Worm (Caenorhabditis elegans) whole organism, L1 larva: ENCODE data around the gene fig-1.

Experiments
- C34B4.2 ChIP-seq: sonication (generic microtip); optimal IDR thresholded peaks from 2 replicates; lab custom pipeline; 2017; ENCODE audit warnings: mild to moderate bottlenecking, missing genetic modification characterization, missing compliant biosample characterization
- F16B12.6 ChIP-seq: fragments of 150-350 bp; optimal IDR thresholded peaks from 2 replicates; lab custom pipeline; 2014; ENCODE audit warnings: missing biosample characterization, missing genetic modification characterization
- aha-1 ChIP-seq: fragments of 150-350 bp; optimal IDR thresholded peaks from 2 replicates; lab custom pipeline; 2014; ENCODE audit warnings: missing biosample characterization, missing genetic modification characterization
- alr-1 ChIP-seq: fragments of 200-800 bp; sonication (Bioruptor generic); optimal IDR thresholded peaks from 2 replicates; lab custom pipeline; 2018; ENCODE audit warnings: borderline replicate concordance, mild to moderate bottlenecking, missing genetic modification characterization, missing compliant biosample characterization
- ama-1 ChIP-seq: fragments of 150-350 bp; optimal IDR thresholded peaks from 2 replicates; lab custom pipeline; 2014
- ceh-63 ChIP-seq: fragments of 200-800 bp; sonication (Bioruptor generic); optimal IDR thresholded peaks from 2 replicates; lab custom pipeline; 2018; ENCODE audit warnings: mild to moderate bottlenecking, missing genetic modification characterization, missing compliant biosample characterization
- ceh-8 ChIP-seq: fragments of 200-800 bp; sonication (Bioruptor generic); optimal IDR thresholded peaks from 2 replicates; lab custom pipeline; 2018; ENCODE audit warnings: mild to moderate bottlenecking, missing genetic modification characterization, moderate library complexity, missing compliant biosample characterization
- ceh-88 ChIP-seq: fragments of 200-800 bp; sonication (Bioruptor generic); IDR thresholded peaks from 2 replicates; pipeline ENCODE4 v1.3.6; 2022; ENCODE audit warnings: missing genetic modification characterization, missing compliant biosample characterization
- ceh-90 ChIP-seq: sonication (generic microtip); optimal IDR thresholded peaks from 2 replicates; lab custom pipeline; 2016; ENCODE audit warnings: missing genetic modification characterization, missing compliant biosample characterization
- dpl-1 ChIP-seq, 3 experiments: fragments of 150-350 bp in 2 of 3; sonication (generic microtip) in 1 of 3; optimal IDR thresholded peaks; 2 replicates each; lab custom pipeline; 2014 to 2017; ENCODE audit warnings: missing biosample characterization in 3 of 3, missing genetic modification characterization in 3 of 3, missing genetic modification reagents in 3 of 3
- dsc-1 ChIP-seq: sonication (generic microtip); optimal IDR thresholded peaks from 2 replicates; lab custom pipeline; 2016; ENCODE audit warnings: mild to moderate bottlenecking, missing genetic modification characterization, missing compliant biosample characterization
- efl-1 ChIP-seq, 4 experiments: fragments of 150-350 bp; optimal IDR thresholded peaks in 3 of 4; peaks in 1 of 4; 1 replicate in 1 of 4; 2 replicates in 3 of 4; lab custom pipeline; 2014; ENCODE audit warnings: missing biosample characterization in 2 of 4, missing genetic modification characterization in 2 of 4, missing genetic modification reagents in 2 of 4
- efl-3 ChIP-seq: fragments of 200-800 bp; sonication (Bioruptor generic); optimal IDR thresholded peaks from 2 replicates; lab custom pipeline; 2018; ENCODE audit warnings: mild to moderate bottlenecking, missing genetic modification characterization, missing compliant biosample characterization
- egl-13 ChIP-seq: sonication (generic microtip); optimal IDR thresholded peaks from 2 replicates; lab custom pipeline; 2016; ENCODE audit warnings: missing genotype, missing genetic modification reagents, missing genetic modification characterization, missing compliant biosample characterization
- egl-27 ChIP-seq, 2 experiments: fragments of 150-350 bp in 1 of 2; sonication (generic microtip); optimal IDR thresholded peaks; 3 replicates each; lab custom pipeline; 2017 to 2018; ENCODE audit warnings: missing biosample characterization in 2 of 2, missing genetic modification characterization in 2 of 2, missing genetic modification reagents in 2 of 2
- elt-2 ChIP-seq: sonication (generic microtip); optimal IDR thresholded peaks from 2 replicates; lab custom pipeline; 2016; ENCODE audit warnings: missing genetic modification characterization, mild to moderate bottlenecking, inconsistent platforms, missing compliant biosample characterization, missing genetic modification reagents
- fkh-4 ChIP-seq: sonication (generic microtip); optimal IDR thresholded peaks from 2 replicates; lab custom pipeline; 2016; ENCODE audit warnings: missing compliant biosample characterization, missing genetic modification characterization, borderline replicate concordance
- lin-39 ChIP-seq: fragments of 150-350 bp; optimal IDR thresholded peaks from 2 replicates; lab custom pipeline; 2014; ENCODE audit warnings: missing biosample characterization, missing genetic modification reagents, missing genetic modification characterization
- lsy-2 ChIP-seq, 2 experiments: fragments of 150-350 bp; optimal IDR thresholded peaks; 2 replicates each; lab custom pipeline; 2014; ENCODE audit warnings: missing biosample characterization in 2 of 2, missing genetic modification characterization in 2 of 2
- mdl-1 ChIP-seq, 2 experiments: fragments of 150-350 bp; optimal IDR thresholded peaks; 2 replicates each; lab custom pipeline; 2014 to 2017; ENCODE audit warnings: missing biosample characterization in 2 of 2, missing genetic modification characterization in 2 of 2, inconsistent platforms in 1 of 2
- nhr-12 ChIP-seq: sonication (generic microtip); optimal IDR thresholded peaks from 2 replicates; lab custom pipeline; 2017; ENCODE audit warnings: missing biosample characterization, missing genetic modification characterization
- nhr-19 ChIP-seq: fragments of 200-800 bp; sonication (Bioruptor generic); conservative IDR thresholded peaks from 2 replicates; pipeline ENCODE4 v1.3.6; 2022; ENCODE audit warnings: missing genetic modification characterization, missing compliant biosample characterization
- nhr-47 ChIP-seq: sonication (generic microtip); optimal IDR thresholded peaks from 2 replicates; lab custom pipeline; 2016; ENCODE audit warnings: mild to moderate bottlenecking, missing genetic modification characterization, moderate library complexity, missing compliant biosample characterization
- nhr-84 ChIP-seq: sonication (generic microtip); optimal IDR thresholded peaks from 2 replicates; lab custom pipeline; 2017; ENCODE audit warnings: missing biosample characterization, missing genetic modification characterization
- rnt-1 ChIP-seq: sonication (generic microtip); optimal IDR thresholded peaks from 2 replicates; lab custom pipeline; 2016; ENCODE audit warnings: mild to moderate bottlenecking, missing genetic modification characterization, moderate library complexity, missing compliant biosample characterization
- skn-1 ChIP-seq: fragments of 150-350 bp; optimal IDR thresholded peaks from 2 replicates; lab custom pipeline; 2014; ENCODE audit warnings: missing biosample characterization, missing genetic modification characterization
- snu-23 ChIP-seq: sonication (generic microtip); optimal IDR thresholded peaks from 2 replicates; lab custom pipeline; 2016; ENCODE audit warnings: missing genetic modification characterization, missing compliant biosample characterization
- tbx-2 ChIP-seq: sonication (generic microtip); optimal IDR thresholded peaks from 2 replicates; lab custom pipeline; 2016; ENCODE audit warnings: missing genetic modification characterization, missing compliant biosample characterization
- unc-130 ChIP-seq: fragments of 150-350 bp; optimal IDR thresholded peaks from 2 replicates; lab custom pipeline; 2017; ENCODE audit warnings: missing biosample characterization, missing genetic modification characterization, inconsistent platforms
- vab-15 ChIP-seq: sonication (generic microtip); optimal IDR thresholded peaks from 2 replicates; lab custom pipeline; 2017; ENCODE audit warnings: missing genotype, mild to moderate bottlenecking, missing genetic modification characterization, missing compliant biosample characterization
- zag-1 ChIP-seq: fragments of 150-350 bp; optimal IDR thresholded peaks from 2 replicates; lab custom pipeline; 2014; ENCODE audit warnings: missing biosample characterization, missing genetic modification characterization

The fig-1 gene

ce11 chrV:10958322-10958900 is 22.6 kb downstream of the fig-1 start, which contains the start of gene pigt-1 (continued):
- TF ChIP-seq efl-3 (GFP tag; lab: Kevin White, UChicago) (no peak), efl-1 (optimal IDR thresholded peaks at IDR 0.05; lab: Kevin White, UChicago) (no peak), efl-1 (GFP tag; optimal IDR thresholded peaks at IDR 0.05 in 1 of 2; lab: Kevin White, UChicago) (peak in 1 of 2 experiments; percentile 89), dpl-1 (GFP tag; optimal IDR thresholded peaks at IDR 0.05; lab: Kevin White, UChicago) (no peak), alr-1 (tag; lab: Kevin White, UChicago) (no peak), mdl-1 (tag; optimal IDR thresholded peaks at IDR 0.05; lab: Kevin White, UChicago) (no peak), elt-2 (peak; percentile 15), egl-27 (tag; optimal IDR thresholded peaks at IDR 0.05; lab: Kevin White, UChicago) (no peak), nhr-84 (tag; lab: Kevin White, UChicago) (no peak), unc-130 (no peak), skn-1 (tag; lab: Kevin White, UChicago) (no peak), zag-1 (no peak), nhr-47 (tag; lab: Kevin White, UChicago) (peak; percentile 35), snu-23 (GFP tag; lab: Kevin White, UChicago) (peak; percentile 14), tbx-2 (peak; percentile 20), aha-1 (tag; lab: Kevin White, UChicago) (no peak), rnt-1 (tag; lab: Kevin White, UChicago) (no peak), lsy-2 (tag; optimal IDR thresholded peaks at IDR 0.05; lab: Kevin White, UChicago) (peak in 1 of 2 experiments; percentile 22), F16B12.6 (tag; lab: Kevin White, UChicago) (no peak), vab-15 (tag; lab: Kevin White, UChicago) (no peak)

- no peak for TF ChIP-seq efl-1 (optimal IDR thresholded peaks at IDR 0.05; lab: Kevin White, UChicago)
- peak in 1 of 2 experiments; percentile 34 for TF ChIP-seq efl-1 (GFP tag; optimal IDR thresholded peaks at IDR 0.05 in 1 of 2; lab: Kevin White, UChicago)
- peak; percentile 11 for TF ChIP-seq elt-2
- no peak for TF ChIP-seq nhr-47 (tag; lab: Kevin White, UChicago)
Observed at ce11 chrV:10955681-10956476, 25.1 kb downstream of the fig-1 start, which contains the start of gene F17C11.13. TSS of gene F17C11.13 (plus strand) at chrV:10955923.

ce11 chrV:10954832-10955231 is 26.2 kb downstream of the fig-1 start, which contains the start of gene F17C11.6:
TSS of gene F17C11.6 (plus strand) at chrV:10955121.
- TF ChIP-seq egl-13 (tag; lab: Kevin White, UChicago): no peak
- no peak for TF ChIP-seq ama-1 (lab: Kevin White, UChicago)
- TF ChIP-seq mdl-1 (tag; optimal IDR thresholded peaks at IDR 0.05; lab: Kevin White, UChicago): no peak
- TF ChIP-seq, all 84 proteins: peak for 0

- TF ChIP-seq C34B4.2 (tag; lab: Kevin White, UChicago): no peak
- TF ChIP-seq fkh-4 (tag; lab: Kevin White, UChicago): no peak
- TF ChIP-seq nhr-19 (GFP tag; lab: Robert Waterston, UW): no peak
- no peak for TF ChIP-seq ceh-90
- no peak for TF ChIP-seq ceh-8 (GFP tag; lab: Kevin White, UChicago)
- no peak for TF ChIP-seq lin-39 (tag; lab: Kevin White, UChicago)
- no peak for TF ChIP-seq dsc-1 (tag; lab: Kevin White, UChicago)
- no peak for TF ChIP-seq nhr-12 (tag; lab: Kevin White, UChicago)
- no peak for TF ChIP-seq ceh-63
- no peak for TF ChIP-seq F16B12.6 (tag; lab: Kevin White, UChicago)
- no peak for TF ChIP-seq ceh-88
Observed at ce11 chrV:10954334-10954733, 26.7 kb downstream of the fig-1 start, which contains the start of gene clec-221. TSS of gene clec-221 (minus strand) at chrV:10954434.
